Worm (Caenorhabditis elegans) whole organism, early embryonic: ENCODE data around the gene C45G9.10.

ENCODE experiments used
- B0310.2 ChIP-seq: sonication (generic microtip); optimal IDR thresholded peaks from 2 replicates; lab custom pipeline; 2016; ENCODE audit warnings: mild to moderate bottlenecking, missing genetic modification characterization, missing compliant biosample characterization
- F13C5.2 ChIP-seq: sonication (generic microtip); optimal IDR thresholded peaks from 2 replicates; lab custom pipeline; 2017; ENCODE audit warnings: mild to moderate bottlenecking, missing genetic modification characterization, inconsistent platforms, missing compliant biosample characterization
- aly-1 ChIP-seq: sonication (generic microtip); optimal IDR thresholded peaks from 2 replicates; lab custom pipeline; 2016; ENCODE audit warnings: missing genetic modification characterization, missing compliant biosample characterization
- ama-1 ChIP-seq: fragments of 150-350 bp; optimal IDR thresholded peaks from 2 replicates; lab custom pipeline; 2014
- ceh-13 ChIP-seq: fragments of 200-800 bp; sonication (Bioruptor generic); optimal IDR thresholded peaks from 2 replicates; lab custom pipeline; 2018; ENCODE audit warnings: mild to moderate bottlenecking, missing genetic modification characterization, missing compliant biosample characterization
- ceh-36 ChIP-seq: sonication (generic microtip); optimal IDR thresholded peaks from 2 replicates; lab custom pipeline; 2016; ENCODE audit warnings: missing genetic modification characterization, inconsistent platforms, missing compliant biosample characterization
- ets-7 ChIP-seq: sonication (generic microtip); optimal IDR thresholded peaks from 2 replicates; lab custom pipeline; 2016; ENCODE audit warnings: missing genotype, missing genetic modification characterization, missing compliant biosample characterization
- flt-1 ChIP-seq: fragments of 200-800 bp; sonication (Bioruptor generic); IDR thresholded peaks from 2 replicates; pipeline ENCODE4 v1.3.6; 2022; ENCODE audit warnings: missing genetic modification characterization, missing compliant biosample characterization
- hmbx-1 ChIP-seq: sonication (generic microtip); optimal IDR thresholded peaks from 2 replicates; lab custom pipeline; 2016; ENCODE audit warnings: mild to moderate bottlenecking, missing genetic modification characterization, missing compliant biosample characterization
- hmg-4 ChIP-seq: fragments of 200-800 bp; sonication (Bioruptor generic); optimal IDR thresholded peaks from 2 replicates; lab custom pipeline; 2018; ENCODE audit warnings: mild to moderate bottlenecking, missing genetic modification characterization, missing compliant biosample characterization
- hnd-1 ChIP-seq: sonication (generic microtip); optimal IDR thresholded peaks from 2 replicates; lab custom pipeline; 2016; ENCODE audit warnings: missing genetic modification characterization, missing compliant biosample characterization
- pes-1 ChIP-seq: fragments of 200-800 bp; sonication (Bioruptor generic); IDR thresholded peaks from 2 replicates; pipeline ENCODE4 v1.3.6; 2022; ENCODE audit warnings: missing genetic modification reagents, missing genetic modification characterization, missing compliant biosample characterization
- scrt-1 ChIP-seq: fragments of 200-800 bp; sonication (Bioruptor generic); IDR thresholded peaks from 2 replicates; pipeline ENCODE4 v1.3.6; 2022; ENCODE audit warnings: missing genetic modification characterization, missing compliant biosample characterization
- sea-1 ChIP-seq: fragments of 200-800 bp; sonication (Bioruptor generic); conservative IDR thresholded peaks from 2 replicates; pipeline ENCODE4 v1.3.6; 2022; ENCODE audit warnings: missing genetic modification characterization, missing compliant biosample characterization
- tbx-11 ChIP-seq: fragments of 200-800 bp; sonication (Bioruptor generic); IDR thresholded peaks from 2 replicates; pipeline ENCODE4 v1.3.6; 2022; ENCODE audit warnings: missing genetic modification characterization, missing compliant biosample characterization
- tbx-37 ChIP-seq: fragments of 200-800 bp; sonication (Bioruptor generic); conservative IDR thresholded peaks from 2 replicates; pipeline ENCODE4 v1.3.6; 2022; ENCODE audit warnings: missing genetic modification reagents, missing genetic modification characterization, missing compliant biosample characterization
- tra-4 ChIP-seq: sonication (generic microtip); optimal IDR thresholded peaks from 2 replicates; lab custom pipeline; 2017; ENCODE audit warnings: missing genetic modification characterization, missing compliant biosample characterization

The C45G9.10 gene

DNA sequence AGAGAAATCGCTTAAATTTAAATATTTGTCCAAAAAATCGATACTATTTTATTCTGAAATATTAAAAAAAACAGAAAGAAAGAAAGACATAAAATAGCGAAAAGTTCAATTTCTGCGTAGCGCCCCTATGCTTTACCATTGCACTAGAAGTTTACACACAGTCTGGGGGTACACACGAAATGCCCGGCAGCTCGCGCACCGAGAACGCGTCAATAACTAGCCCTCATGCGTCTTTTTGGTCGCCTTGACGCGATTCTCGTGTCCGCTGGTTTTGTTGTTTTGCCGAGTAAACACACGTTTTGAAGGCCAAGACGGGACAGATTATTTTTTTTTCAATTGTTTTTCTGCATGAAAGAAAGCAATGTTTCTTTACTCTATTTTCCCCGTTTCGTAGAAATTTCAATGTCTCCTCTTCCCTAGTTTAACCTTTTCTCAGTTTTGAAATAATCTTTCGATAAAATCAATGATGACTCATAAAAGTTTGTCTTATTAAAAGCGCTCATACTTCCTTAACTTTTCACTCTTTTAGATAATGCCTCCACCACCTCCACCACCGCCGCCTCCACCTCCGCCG is 43.5 kb downstream of the C45G9.10 start, which contains the start of gene wip-1:
TSS of gene wip-1 (plus strand) at position 524 of the 574 bp plus-strand sequence.
- TF ChIP-seq hnd-1 (tag; lab: Kevin White, UChicago), result no peak
- TF ChIP-seq hmbx-1 (tag; lab: Kevin White, UChicago), result no peak
- peak; percentile 93 for TF ChIP-seq F13C5.2 (tag; lab: Kevin White, UChicago)
- peak; percentile 56 for TF ChIP-seq aly-1 (tag; lab: Kevin White, UChicago)
- no peak for TF ChIP-seq B0310.2 (tag; lab: Kevin White, UChicago)
- peak; percentile 22 for TF ChIP-seq ceh-13 (GFP tag; lab: Kevin White, UChicago)
- TF ChIP-seq tbx-11 (GFP tag; lab: Robert Waterston, UW), result peak; percentile 67
- TF ChIP-seq flt-1 (GFP tag; lab: Robert Waterston, UW), result peak; percentile 75
- TF ChIP-seq ets-7 (tag; lab: Kevin White, UChicago), result peak; percentile 44
- no peak for TF ChIP-seq ceh-36
- peak; percentile 67; the same call in 1 of the 2 replicates for TF ChIP-seq tbx-37 (GFP tag; lab: Robert Waterston, UW)
- TF ChIP-seq hmg-4 (GFP tag; lab: Kevin White, UChicago), result peak; percentile 95
- TF ChIP-seq scrt-1 (GFP tag; lab: Robert Waterston, UW), result peak; percentile 65
- 0 out of 2 replicates have a peak, but pooled peaks have one; percentile 35 for TF ChIP-seq sea-1 (GFP tag; lab: Robert Waterston, UW)
- TF ChIP-seq pes-1 (GFP tag; lab: Robert Waterston, UW), result peak; percentile 77
- no peak for TF ChIP-seq ama-1
- peak; percentile 65 for TF ChIP-seq tra-4

DNA sequence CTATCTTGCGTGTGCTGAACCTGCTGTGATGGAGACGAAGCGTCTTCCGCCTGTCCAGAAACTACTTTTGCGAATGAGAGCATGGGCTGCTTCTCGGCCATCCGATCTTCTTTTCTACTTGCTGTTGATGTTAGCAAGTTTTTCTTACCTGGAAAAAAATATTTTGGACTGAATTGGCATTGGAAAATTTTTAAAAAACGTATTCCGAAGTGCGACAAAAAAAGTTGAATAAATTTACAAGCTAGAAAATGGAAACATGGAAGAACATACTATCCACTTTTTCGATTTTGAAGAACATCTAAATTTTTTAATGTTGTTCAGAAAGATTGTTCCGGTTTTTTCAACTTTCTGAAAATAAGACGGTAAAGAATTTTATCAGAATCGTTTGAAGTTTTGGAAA is 44.1 kb downstream of the C45G9.10 start, which contains the start of gene larp-1:
TSS of gene larp-1 (minus strand) at position 101 of the 400 bp plus-strand sequence.
- TF ChIP-seq tbx-37 (GFP tag; lab: Robert Waterston, UW) (no peak), pes-1 (GFP tag; lab: Robert Waterston, UW) (no peak), B0310.2 (tag; lab: Kevin White, UChicago) (no peak), hnd-1 (tag; lab: Kevin White, UChicago) (no peak), tra-4 (no peak), hmg-4 (GFP tag; lab: Kevin White, UChicago) (no peak), ceh-36 (no peak), scrt-1 (GFP tag; lab: Robert Waterston, UW) (no peak), flt-1 (GFP tag; lab: Robert Waterston, UW) (no peak), tbx-11 (GFP tag; lab: Robert Waterston, UW) (no peak), sea-1 (GFP tag; lab: Robert Waterston, UW) (no peak), ceh-13 (GFP tag; lab: Kevin White, UChicago) (no peak), ama-1 (no peak), hmbx-1 (tag; lab: Kevin White, UChicago) (no peak), aly-1 (tag; lab: Kevin White, UChicago) (no peak), F13C5.2 (tag; lab: Kevin White, UChicago) (no peak), ets-7 (tag; lab: Kevin White, UChicago) (no peak)

DNA sequence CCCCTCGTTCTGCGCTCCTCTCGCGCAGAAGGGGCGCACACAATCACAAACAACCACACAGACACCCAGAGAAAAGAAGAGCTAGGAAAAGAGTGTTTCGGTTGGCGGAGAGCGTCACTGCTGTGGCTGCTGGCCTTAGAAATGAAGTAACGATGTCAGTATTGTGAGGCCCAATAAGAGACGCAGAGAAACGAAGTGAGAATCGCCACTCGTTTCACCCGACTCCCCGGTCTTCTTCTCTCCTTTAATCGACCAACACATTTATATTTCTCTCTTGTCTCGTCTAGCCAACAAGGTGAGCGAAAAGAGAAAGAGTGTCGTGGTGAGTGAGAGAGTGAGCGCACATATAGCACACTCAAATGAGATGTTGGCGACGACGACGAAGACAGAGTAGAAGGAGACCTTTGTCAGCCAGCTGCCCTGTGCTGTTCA is 47.8 kb downstream of the C45G9.10 start:
- TF ChIP-seq hmg-4 (GFP tag; lab: Kevin White, UChicago) (peak; percentile 88), pes-1 (GFP tag; lab: Robert Waterston, UW) (peak; percentile 48; the same call in 1 of the 2 replicates), flt-1 (GFP tag; lab: Robert Waterston, UW) (no peak), B0310.2 (tag; lab: Kevin White, UChicago) (no peak), F13C5.2 (tag; lab: Kevin White, UChicago) (peak; percentile 74), tbx-11 (GFP tag; lab: Robert Waterston, UW) (0 out of 2 replicates have a peak, but pooled peaks have one; percentile 3), ets-7 (tag; lab: Kevin White, UChicago) (no peak), sea-1 (GFP tag; lab: Robert Waterston, UW) (0 out of 2 replicates have a peak, but pooled peaks have one; percentile 39), scrt-1 (GFP tag; lab: Robert Waterston, UW) (peak; percentile 14; the same call in 1 of the 2 replicates), aly-1 (tag; lab: Kevin White, UChicago) (peak; percentile 64)

DNA sequence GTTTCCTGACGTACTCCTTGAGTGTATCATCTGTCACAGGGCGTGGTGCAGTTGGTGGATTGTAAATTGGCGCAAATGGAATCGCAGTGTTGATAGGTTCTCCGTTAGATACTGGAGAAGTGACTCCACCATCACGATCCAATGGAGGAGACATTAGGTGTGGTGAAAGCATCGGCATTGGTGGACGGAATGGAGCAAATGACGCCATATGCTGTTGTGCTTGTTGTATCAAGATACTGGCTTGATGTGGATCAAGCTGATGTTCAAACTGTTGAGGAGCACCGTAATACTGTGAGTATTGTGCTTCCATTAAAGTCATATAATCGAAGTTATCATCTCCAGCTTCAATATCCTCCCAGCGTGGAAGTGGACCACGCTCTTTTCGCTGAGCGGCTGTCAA is 49.2 kb downstream of the C45G9.10 start:
- TF ChIP-seq flt-1 (GFP tag; lab: Robert Waterston, UW) (no peak), B0310.2 (tag; lab: Kevin White, UChicago) (no peak), tra-4 (no peak), ceh-36 (no peak), pes-1 (GFP tag; lab: Robert Waterston, UW) (no peak), sea-1 (GFP tag; lab: Robert Waterston, UW) (no peak), ama-1 (no peak), hmbx-1 (tag; lab: Kevin White, UChicago) (no peak), hnd-1 (tag; lab: Kevin White, UChicago) (no peak)

DNA sequence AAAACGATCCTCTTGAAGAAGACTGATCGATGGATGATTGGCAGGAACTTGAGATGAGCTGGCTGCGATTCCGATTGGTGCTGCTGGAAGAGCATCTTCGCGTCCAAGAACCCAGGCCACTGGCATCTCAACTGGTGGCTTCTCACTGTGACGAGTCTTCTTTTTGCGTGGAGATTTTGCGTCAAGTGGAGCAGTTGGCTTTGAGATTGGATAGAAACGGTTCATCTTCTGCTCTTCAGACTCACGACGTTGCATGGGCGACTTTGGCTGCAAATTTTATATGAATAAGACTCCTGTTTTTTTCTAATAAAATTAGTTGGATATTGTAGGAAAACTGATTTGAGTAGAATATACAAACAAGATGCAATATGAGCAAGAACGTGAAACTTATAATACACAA is 51.0 kb downstream of the C45G9.10 start:
- no peak for TF ChIP-seq flt-1 (GFP tag; lab: Robert Waterston, UW)
- TF ChIP-seq pes-1 (GFP tag; lab: Robert Waterston, UW), result no peak
- TF ChIP-seq tbx-37 (GFP tag; lab: Robert Waterston, UW), result no peak
- TF ChIP-seq tra-4, result no peak
- TF ChIP-seq hnd-1 (tag; lab: Kevin White, UChicago), result no peak
- TF ChIP-seq ceh-36, result no peak
- no peak for TF ChIP-seq ceh-13 (GFP tag; lab: Kevin White, UChicago)
- no peak for TF ChIP-seq scrt-1 (GFP tag; lab: Robert Waterston, UW)
- TF ChIP-seq ets-7 (tag; lab: Kevin White, UChicago), result no peak
- no peak for TF ChIP-seq F13C5.2 (tag; lab: Kevin White, UChicago)
- TF ChIP-seq B0310.2 (tag; lab: Kevin White, UChicago), result no peak

DNA sequence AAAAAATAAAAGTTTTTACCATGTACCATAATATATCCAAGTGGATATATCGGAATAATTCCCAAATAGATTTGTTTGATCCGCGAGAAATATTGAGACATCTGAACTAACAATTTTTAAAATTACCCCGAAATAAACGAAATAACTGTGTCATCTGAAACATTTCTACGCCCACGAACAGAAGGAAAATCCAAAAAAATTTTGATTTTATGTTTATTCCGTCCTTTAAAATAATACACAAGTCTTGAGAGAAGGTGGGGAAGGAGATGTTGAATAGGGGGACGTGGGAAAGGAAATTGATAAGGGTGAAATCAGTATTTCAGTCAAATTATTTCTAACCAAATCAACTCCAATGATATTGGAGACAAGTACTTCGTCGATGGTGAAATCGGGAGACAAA is 53.0 kb downstream of the C45G9.10 start, which contains the start of gene R144.11:
TSS of gene R144.11 (minus strand) at position 101 of the 400 bp plus-strand sequence.
- TF ChIP-seq pes-1 (GFP tag; lab: Robert Waterston, UW) (no peak), ceh-36 (no peak), hnd-1 (tag; lab: Kevin White, UChicago) (no peak), flt-1 (GFP tag; lab: Robert Waterston, UW) (no peak), ama-1 (no peak), tbx-11 (GFP tag; lab: Robert Waterston, UW) (no peak), ets-7 (tag; lab: Kevin White, UChicago) (no peak), hmg-4 (GFP tag; lab: Kevin White, UChicago) (no peak), aly-1 (tag; lab: Kevin White, UChicago) (no peak), scrt-1 (GFP tag; lab: Robert Waterston, UW) (no peak), B0310.2 (tag; lab: Kevin White, UChicago) (no peak), tbx-37 (GFP tag; lab: Robert Waterston, UW) (no peak), ceh-13 (GFP tag; lab: Kevin White, UChicago) (no peak), F13C5.2 (tag; lab: Kevin White, UChicago) (no peak), hmbx-1 (tag; lab: Kevin White, UChicago) (no peak), tra-4 (no peak)
